Worm (Caenorhabditis elegans): ENCODE measurements around the gene gst-39.

Gene gst-39

DNA sequence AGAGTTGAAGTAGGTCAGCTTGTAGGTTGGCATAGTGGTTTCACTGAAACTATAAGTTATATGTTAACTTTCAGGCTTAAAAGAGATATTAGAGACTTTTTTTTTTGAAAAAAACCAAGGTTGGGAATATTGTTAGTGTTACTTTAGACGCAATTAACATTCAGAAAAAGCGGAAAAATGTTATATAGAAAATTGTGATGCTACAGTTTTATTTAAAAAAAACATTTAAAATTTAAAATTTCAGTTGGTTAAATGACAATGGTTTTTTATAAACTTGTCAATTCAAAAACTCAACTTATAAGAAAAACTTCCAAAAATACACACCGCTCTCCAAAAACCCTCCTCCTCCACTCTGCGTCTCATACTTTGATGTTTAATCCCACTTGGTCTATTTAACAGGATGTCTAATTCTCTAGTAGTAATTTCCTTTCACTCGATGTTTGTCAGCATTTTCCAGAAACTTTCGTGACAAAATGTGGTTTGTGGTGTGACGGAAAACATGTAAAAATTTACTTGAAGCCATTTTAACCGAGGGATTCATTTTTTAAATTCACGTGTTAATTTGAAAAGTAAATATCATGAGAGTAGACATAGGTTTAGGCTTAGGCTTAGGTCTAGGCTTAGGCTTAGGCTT lies 3.3 kb upstream of the gst-39 start, which contains the start of gene gst-31:
Gene gst-31 (minus strand): TSS at position 51 of the 634 bp plus-strand sequence.
- no peak for TF ChIP-seq tbx-2 (tag; optimal IDR thresholded peaks at IDR 0.05)
- TF ChIP-seq ceh-30 (tag; optimal IDR thresholded peaks at IDR 0.05) = no peak
- no peak for TF ChIP-seq ceh-24 (tag; optimal IDR thresholded peaks at IDR 0.05)
- TF ChIP-seq pha-2 (tag; optimal IDR thresholded peaks at IDR 0.05) = no peak
- TF ChIP-seq K09A11.1 (tag; optimal IDR thresholded peaks at IDR 0.05; ENCODE audit: insufficient read depth) = no peak
- no peak for TF ChIP-seq ref-2 (tag; optimal IDR thresholded peaks at IDR 0.05)
- no peak for TF ChIP-seq nhr-11 (tag; optimal IDR thresholded peaks at IDR 0.05)
- no peak for TF ChIP-seq rnt-1 (tag; optimal IDR thresholded peaks at IDR 0.05)
- no peak for TF ChIP-seq ceh-9 (tag; optimal IDR thresholded peaks at IDR 0.05)
- no peak for TF ChIP-seq npax-4 (tag; optimal IDR thresholded peaks at IDR 0.05)
- no peak for TF ChIP-seq nfya-1 (tag; optimal IDR thresholded peaks at IDR 0.05)
- TF ChIP-seq ceh-22 (tag; optimal IDR thresholded peaks at IDR 0.05) = no peak

DNA sequence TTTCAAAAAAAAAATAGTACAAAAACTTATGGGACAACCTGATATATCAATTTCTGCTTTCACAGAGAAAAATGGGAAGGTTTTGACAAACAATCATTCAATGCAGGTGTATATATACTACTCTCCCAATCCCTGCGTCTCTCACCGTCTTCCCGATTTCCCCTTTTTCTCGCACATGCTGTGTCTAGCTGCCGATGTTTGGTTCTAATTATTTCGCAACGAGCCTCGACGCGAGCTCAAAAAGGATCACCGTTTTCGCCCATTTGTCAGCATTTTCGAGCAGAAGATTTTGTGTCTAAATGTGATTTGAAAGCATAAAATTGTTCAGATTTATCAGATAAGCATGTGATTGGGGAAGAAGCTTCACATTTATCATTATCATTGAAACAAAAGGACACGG lies 1.5 kb upstream of the gst-39 start:
- no peak for TF ChIP-seq hlh-15 (tag; optimal IDR thresholded peaks at IDR 0.05)
- TF ChIP-seq fkh-6 (tag; optimal IDR thresholded peaks at IDR 0.05) = no peak
- no peak for TF ChIP-seq madf-2 (tag; optimal IDR thresholded peaks at IDR 0.05)
- TF ChIP-seq ceh-18 (tag; optimal IDR thresholded peaks at IDR 0.05) = no peak
- TF ChIP-seq nhr-11 (tag; optimal IDR thresholded peaks at IDR 0.05) = no peak
- no peak for TF ChIP-seq che-1 (tag; optimal IDR thresholded peaks at IDR 0.05)
- no peak for TF ChIP-seq pha-4 (tag; optimal IDR thresholded peaks at IDR 0.05)
- TF ChIP-seq Y22D7AL.16 (tag; optimal IDR thresholded peaks at IDR 0.05) = no peak
- no peak for TF ChIP-seq elt-2 (tag; optimal IDR thresholded peaks at IDR 0.05)
- no peak for TF ChIP-seq K09A11.1 (tag; optimal IDR thresholded peaks at IDR 0.05; ENCODE audit: insufficient read depth)
- TF ChIP-seq pqm-1 (tag; optimal IDR thresholded peaks at IDR 0.05) = no peak
- no peak for TF ChIP-seq ama-1 (optimal IDR thresholded peaks at IDR 0.05)
- TF ChIP-seq pat-9 (tag; optimal IDR thresholded peaks at IDR 0.05) = no peak

DNA sequence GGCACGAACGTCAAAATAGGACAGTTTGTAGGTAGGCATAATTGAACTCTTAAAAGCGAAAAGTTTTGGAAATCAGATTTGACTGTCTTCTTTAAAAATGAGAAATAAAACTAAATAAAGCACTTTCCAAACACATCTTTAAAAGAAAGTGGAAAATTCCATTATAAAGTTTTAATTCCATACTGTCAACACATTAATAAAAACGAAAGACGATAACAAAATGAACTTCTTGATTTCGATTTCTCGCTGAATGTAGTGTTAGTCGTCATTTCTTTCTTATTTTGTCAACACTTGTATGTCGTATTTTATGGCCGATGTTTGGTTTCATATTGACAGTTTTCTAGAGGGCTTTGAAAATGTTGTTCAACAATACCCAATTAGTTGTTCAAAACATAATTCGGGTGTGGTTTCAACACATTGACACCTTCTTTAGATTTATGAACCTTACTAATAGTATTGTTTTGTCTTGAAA lies 1.9 kb downstream of the gst-39 start, which contains the start of gene gst-29:
Gene gst-29 (minus strand): TSS at position 51 of the 472 bp plus-strand sequence.
- TF ChIP-seq gmeb-2 (tag; optimal IDR thresholded peaks at IDR 0.05) (no peak), T23F11.4 (GFP tag; optimal IDR thresholded peaks at IDR 0.05) (no peak), ceh-34 (tag; optimal IDR thresholded peaks at IDR 0.05) (no peak), pag-3 (tag; optimal IDR thresholded peaks at IDR 0.05; ENCODE audit: borderline replicate concordance) (no peak), C38D4.7 (GFP tag; optimal IDR thresholded peaks at IDR 0.05) (no peak), hlh-6 (tag; optimal IDR thresholded peaks at IDR 0.05) (no peak), ttx-3 (tag; optimal IDR thresholded peaks at IDR 0.05) (no peak), pha-4 (tag; optimal IDR thresholded peaks at IDR 0.05) (no peak), ets-4 (tag; optimal IDR thresholded peaks at IDR 0.05) (no peak)

DNA sequence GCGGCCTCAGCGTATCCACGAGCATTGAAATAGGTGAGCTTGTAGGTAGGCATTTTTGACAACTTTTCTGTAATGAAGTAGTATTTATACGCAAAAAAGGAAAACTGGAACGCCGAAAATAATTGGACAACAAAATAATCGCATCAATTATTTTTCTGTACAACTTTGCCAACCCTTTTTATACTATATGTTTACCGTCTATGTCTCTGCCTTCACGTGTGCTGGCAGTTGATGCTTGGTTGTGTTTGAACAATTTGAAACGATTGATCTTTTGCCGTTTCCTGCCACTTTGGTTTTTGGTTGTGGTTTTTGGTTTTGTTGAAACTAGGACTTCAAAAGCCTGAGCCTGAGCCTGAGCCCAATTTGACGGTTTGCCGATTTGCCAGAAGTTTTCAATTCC lies 4.4 kb downstream of the gst-39 start, which contains the start of gene gst-28:
Gene gst-28 (minus strand): TSS at position 238 of the 400 bp plus-strand sequence.
- TF ChIP-seq ceh-34 (tag; optimal IDR thresholded peaks at IDR 0.05) (no peak), nhr-11 (tag; optimal IDR thresholded peaks at IDR 0.05) (no peak), fax-1 (tag; optimal IDR thresholded peaks at IDR 0.05) (no peak), F13H6.1 (tag; optimal IDR thresholded peaks at IDR 0.05) (no peak), che-1 (tag; optimal IDR thresholded peaks at IDR 0.05) (no peak), ceh-24 (tag; optimal IDR thresholded peaks at IDR 0.05) (no peak), odd-2 (tag; optimal IDR thresholded peaks at IDR 0.05) (no peak), sox-2 (GFP tag; IDR thresholded peaks at IDR 0.05) (no peak), ceh-19 (GFP tag; optimal IDR thresholded peaks at IDR 0.05) (no peak), npax-4 (tag; optimal IDR thresholded peaks at IDR 0.05) (no peak), K02D7.2 (tag; optimal IDR thresholded peaks at IDR 0.05) (no peak), ceh-2 (tag; optimal IDR thresholded peaks at IDR 0.05) (no peak), C08G9.2 (tag; optimal IDR thresholded peaks at IDR 0.05) (no peak), ceh-14 (tag; optimal IDR thresholded peaks at IDR 0.05) (no peak), K09A11.1 (tag; optimal IDR thresholded peaks at IDR 0.05; ENCODE audit: insufficient read depth) (no peak), hlh-15 (tag; optimal IDR thresholded peaks at IDR 0.05) (no peak), ceh-31 (tag; optimal IDR thresholded peaks at IDR 0.05) (no peak), lin-11 (tag; optimal IDR thresholded peaks at IDR 0.05) (no peak), ets-4 (tag; optimal IDR thresholded peaks at IDR 0.05) (no peak)
